Worm (Caenorhabditis elegans) whole organism, L1 larva: ENCODE measurements around the gene nep-12.

Experiments
- ama-1 ChIP-seq: fragments of 150-350 bp; optimal IDR thresholded peaks from 2 replicates; lab custom pipeline; 2014
- ceh-82 ChIP-seq, 3 experiments: fragments of 150-350 bp in 1 of 3; sonication (generic microtip) in 2 of 3; optimal IDR thresholded peaks; 2 replicates each; lab custom pipeline; 2014 to 2017; ENCODE audit warnings: missing biosample characterization in 3 of 3, missing genetic modification characterization in 3 of 3
- egl-27 ChIP-seq, 2 experiments: fragments of 150-350 bp in 1 of 2; sonication (generic microtip); optimal IDR thresholded peaks; 3 replicates each; lab custom pipeline; 2017 to 2018; ENCODE audit warnings: missing biosample characterization in 2 of 2, missing genetic modification characterization in 2 of 2, missing genetic modification reagents in 2 of 2
- jun-1 ChIP-seq: fragments of 150-350 bp; optimal IDR thresholded peaks from 2 replicates; lab custom pipeline; 2014; ENCODE audit warnings: missing biosample characterization, missing genetic modification reagents, missing genetic modification characterization
- lin-13 ChIP-seq: fragments of 150-350 bp; optimal IDR thresholded peaks from 2 replicates; lab custom pipeline; 2014; ENCODE audit warnings: missing biosample characterization, missing genetic modification reagents, missing genetic modification characterization
- nhr-77 ChIP-seq: fragments of 150-350 bp; optimal IDR thresholded peaks from 2 replicates; lab custom pipeline; 2014; ENCODE audit warnings: missing biosample characterization, missing genetic modification characterization
- nhr-84 ChIP-seq: sonication (generic microtip); optimal IDR thresholded peaks from 2 replicates; lab custom pipeline; 2017; ENCODE audit warnings: missing biosample characterization, missing genetic modification characterization
- skn-1 ChIP-seq: fragments of 150-350 bp; optimal IDR thresholded peaks from 2 replicates; lab custom pipeline; 2014; ENCODE audit warnings: missing biosample characterization, missing genetic modification characterization
- sup-37 ChIP-seq: fragments of 200-800 bp; sonication (Bioruptor generic); optimal IDR thresholded peaks from 2 replicates; lab custom pipeline; 2018; ENCODE audit warnings: mild to moderate bottlenecking, missing genetic modification characterization, missing compliant biosample characterization
- unc-62 ChIP-seq: fragments of 150-350 bp; optimal IDR thresholded peaks from 2 replicates; lab custom pipeline; 2014; ENCODE audit warnings: missing biosample characterization, missing genetic modification reagents, missing genetic modification characterization

DNA sequence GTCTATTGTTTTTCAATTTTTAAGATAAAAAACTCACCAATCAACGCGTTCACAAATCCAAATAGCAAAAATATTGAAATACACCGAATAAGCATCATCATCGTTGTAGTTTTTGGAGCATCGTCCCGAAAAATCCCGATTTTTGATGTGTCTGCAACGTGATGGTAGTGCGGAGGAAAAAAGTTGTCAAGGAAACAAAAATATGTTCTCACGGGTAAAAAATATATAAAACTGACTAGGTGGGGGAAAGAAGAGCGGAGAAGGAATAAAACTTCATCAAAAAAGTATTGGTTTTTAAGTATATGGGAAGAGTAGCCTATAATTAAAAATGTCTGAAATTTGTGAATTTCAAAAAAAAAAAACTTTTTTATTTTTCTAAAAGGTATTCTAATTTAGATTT lies 27.6 kb upstream of the nep-12 start, which contains the start of gene rig-6:
- TF ChIP-seq ama-1 (lab: Kevin White, UChicago) (no peak), nhr-77 (tag; lab: Kevin White, UChicago) (no peak), egl-27 (tag; optimal IDR thresholded peaks at IDR 0.05; lab: Kevin White, UChicago) (no peak), unc-62 (GFP tag; lab: Kevin White, UChicago) (no peak), lin-13 (GFP tag; lab: Kevin White, UChicago) (no peak), skn-1 (tag; lab: Kevin White, UChicago) (no peak), nhr-84 (tag; lab: Kevin White, UChicago) (no peak), jun-1 (tag; lab: Kevin White, UChicago) (no peak), sup-37 (no peak), ceh-82 (tag; optimal IDR thresholded peaks at IDR 0.05; lab: Kevin White, UChicago) (no peak)
